Fruit fly (Drosophila melanogaster) Kc167 (cell line): ENCODE results near the gene bru3.

Source experiments
- Myc ChIP-seq: fragments of >200 bp; optimal IDR thresholded peaks from 2 replicates; lab custom pipeline; 2017; ENCODE audit warnings: missing external identifiers
- Sin3A ChIP-seq: fragments of >200 bp; optimal IDR thresholded peaks from 2 replicates; lab custom pipeline; 2018; ENCODE audit warnings: missing external identifiers
- h ChIP-seq: fragments of >200 bp; optimal IDR thresholded peaks from 3 replicates; lab custom pipeline; 2018; ENCODE audit warnings: missing external identifiers
- insv ChIP-seq: fragments of >200 bp; optimal IDR thresholded peaks from 3 replicates; lab custom pipeline; 2018; ENCODE audit warnings: missing external identifiers
- psq ChIP-seq: fragments of >200 bp; optimal IDR thresholded peaks from 2 replicates; lab custom pipeline; 2017; ENCODE audit warnings: missing external identifiers
- ttk ChIP-seq: sonication (Bioruptor generic); optimal IDR thresholded peaks from 2 replicates; lab custom pipeline; 2017; ENCODE audit warnings: missing external identifiers

bru3 gene

DNA sequence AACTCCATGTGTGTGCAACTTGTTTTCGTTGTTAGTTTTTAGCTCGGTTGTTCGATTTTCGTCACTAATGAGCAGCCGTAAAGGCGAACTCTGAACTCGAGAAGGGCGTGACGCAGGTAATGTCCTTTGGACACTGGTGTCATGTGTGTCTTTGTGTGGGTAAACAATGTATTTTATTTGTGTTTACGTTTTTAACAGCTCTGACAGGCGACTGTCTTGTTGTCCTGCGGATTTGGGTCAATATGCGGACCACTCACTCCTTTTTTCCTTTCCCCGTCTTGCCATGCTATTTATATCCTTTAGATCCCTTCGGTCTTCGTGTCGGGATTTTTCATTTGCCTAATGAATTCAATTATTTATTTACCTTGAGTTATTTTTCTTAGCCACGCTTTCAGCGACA, 188.1 kb downstream of the bru3 start:
- TF ChIP-seq psq (lab: Kevin White, UChicago) (no peak), h (lab: Kevin White, UChicago) (no peak), Sin3A (lab: Kevin White, UChicago) (no peak), insv (lab: Kevin White, UChicago) (no peak), Myc (lab: Kevin White, UChicago) (no peak), ttk (lab: Kevin White, UChicago) (no peak)

DNA sequence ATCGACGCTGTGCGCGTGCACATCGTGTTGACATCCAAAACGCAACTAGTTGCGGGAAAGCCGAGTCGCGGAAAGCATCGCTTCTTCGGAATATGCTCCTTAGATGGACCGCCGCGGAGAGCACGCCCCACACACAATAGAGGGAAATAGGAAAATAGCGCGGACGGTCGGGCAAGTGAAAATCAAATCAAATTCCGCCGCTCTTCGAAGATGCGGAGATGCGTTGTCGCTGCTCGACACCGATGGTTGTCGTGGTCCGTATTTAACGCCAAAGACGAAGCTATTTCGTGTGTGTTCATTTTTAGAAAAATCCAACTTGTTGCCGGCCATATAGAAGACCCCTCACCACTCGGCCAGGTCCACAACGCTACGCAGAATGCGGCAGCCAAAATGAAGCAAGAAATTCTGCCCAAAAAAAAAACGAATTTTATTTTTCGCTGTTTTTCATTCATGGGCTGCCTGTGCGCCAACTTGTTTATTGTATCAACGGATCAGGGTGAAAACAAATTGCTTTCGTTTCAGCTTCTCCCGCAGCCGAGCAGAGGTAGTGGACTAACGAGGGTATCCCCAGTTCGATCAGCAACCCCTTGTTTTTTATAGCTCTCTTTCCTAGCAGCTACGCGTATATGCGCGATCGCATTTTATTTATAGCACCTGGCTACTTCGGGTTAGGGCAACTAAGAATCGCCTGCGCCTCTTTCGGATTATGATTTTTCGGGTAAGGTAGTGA, 283.5 kb downstream of the bru3 start, which contains the start of gene CG10710:
Gene CG10710 (minus strand): TSS at position 51 of the 730 bp plus-strand sequence.
- TF ChIP-seq insv (lab: Kevin White, UChicago) (no peak), Myc (lab: Kevin White, UChicago) (no peak), ttk (lab: Kevin White, UChicago) (no peak), psq (lab: Kevin White, UChicago) (no peak), h (lab: Kevin White, UChicago) (no peak), Sin3A (lab: Kevin White, UChicago) (no peak)

DNA sequence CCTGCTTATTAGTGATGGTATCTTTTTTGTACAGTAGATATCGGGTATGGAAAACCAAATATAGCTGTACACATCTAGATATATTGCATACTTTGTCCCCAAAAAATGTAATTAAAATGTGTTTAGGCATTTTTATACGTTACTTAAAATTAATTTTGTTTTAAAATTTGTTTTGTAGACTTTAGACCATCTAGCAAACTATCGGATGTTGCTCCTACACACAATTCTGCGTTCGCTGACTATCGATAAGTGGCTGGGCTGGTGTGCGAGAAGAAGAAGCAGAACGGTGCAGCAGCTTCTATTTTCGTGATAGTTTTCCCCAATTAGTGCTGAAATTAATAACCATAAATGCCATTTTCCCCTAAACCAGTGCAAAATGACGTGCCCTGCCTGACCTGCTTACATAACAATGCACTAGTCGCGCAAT, 290.1 kb downstream of the bru3 start, which contains the start of the genes Vps36 and Liprin-beta:
Gene Vps36 (minus strand): TSS at position 1 of the 427 bp plus-strand sequence.
Gene Liprin-beta (plus strand): TSS at position 143 of the 427 bp plus-strand sequence.
- no peak for TF ChIP-seq ttk (lab: Kevin White, UChicago)
- no peak for TF ChIP-seq insv (lab: Kevin White, UChicago)
- TF ChIP-seq psq (lab: Kevin White, UChicago), result no peak
- no peak for TF ChIP-seq Sin3A (lab: Kevin White, UChicago)
- TF ChIP-seq Myc (lab: Kevin White, UChicago), result no peak

DNA sequence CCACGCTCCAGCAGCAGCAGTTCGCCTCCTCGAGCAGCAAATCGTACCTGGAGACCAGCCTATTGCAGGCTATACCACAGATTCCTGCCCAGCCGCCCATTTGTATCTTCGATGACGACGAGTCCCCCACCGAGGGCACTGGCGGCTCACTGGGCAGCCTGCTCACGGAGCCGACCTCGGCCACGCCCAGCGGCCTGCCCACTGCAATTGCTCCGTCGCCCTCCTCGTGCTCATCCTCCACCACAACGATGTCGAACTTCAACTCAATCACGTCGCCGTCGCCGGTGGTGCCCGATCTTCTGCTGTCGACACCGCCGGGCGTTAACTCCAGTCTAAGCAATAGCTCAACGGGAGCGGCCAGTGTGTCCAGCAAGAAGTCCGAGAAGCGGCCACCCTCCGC, 299.6 kb downstream of the bru3 start:
- TF ChIP-seq Sin3A (lab: Kevin White, UChicago), result no peak
- no peak for TF ChIP-seq psq (lab: Kevin White, UChicago)
- no peak for TF ChIP-seq Myc (lab: Kevin White, UChicago)
- no peak for TF ChIP-seq insv (lab: Kevin White, UChicago)

DNA sequence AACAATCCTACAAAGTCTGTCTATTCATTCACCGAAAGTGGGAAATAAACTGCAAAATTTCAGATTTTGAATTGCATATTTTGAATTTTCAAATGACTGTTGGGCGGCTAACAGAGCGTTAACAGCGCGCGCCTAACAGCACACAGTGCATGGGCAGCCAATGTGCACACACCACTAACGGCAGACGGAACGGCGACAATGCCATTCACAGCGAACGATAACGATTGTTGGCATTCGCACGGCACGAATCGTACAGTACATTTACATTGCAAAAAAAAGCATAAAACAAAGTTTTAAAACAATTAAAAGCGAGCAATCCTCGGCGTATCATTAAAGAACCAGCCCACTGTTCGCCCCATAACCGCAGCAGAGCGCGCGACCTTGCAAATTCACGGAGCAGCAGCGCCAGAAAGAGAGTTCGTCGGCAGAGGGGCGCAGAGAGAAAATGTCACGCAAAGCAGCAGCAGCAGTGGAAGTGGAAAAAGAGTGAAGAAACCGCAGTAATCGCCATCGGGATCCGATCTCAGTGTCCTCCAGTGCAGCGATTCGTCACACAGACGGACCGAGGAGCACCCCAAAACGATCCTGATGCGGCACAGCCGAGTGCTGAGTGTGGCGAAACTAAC, 300.6 kb downstream of the bru3 start, which contains the start of gene Spt20:
Gene Spt20 (plus strand): TSS at position 224 of the 626 bp plus-strand sequence.
- no peak for TF ChIP-seq h (lab: Kevin White, UChicago)
- no peak for TF ChIP-seq psq (lab: Kevin White, UChicago)
- no peak for TF ChIP-seq ttk (lab: Kevin White, UChicago)
- no peak for TF ChIP-seq insv (lab: Kevin White, UChicago)

DNA sequence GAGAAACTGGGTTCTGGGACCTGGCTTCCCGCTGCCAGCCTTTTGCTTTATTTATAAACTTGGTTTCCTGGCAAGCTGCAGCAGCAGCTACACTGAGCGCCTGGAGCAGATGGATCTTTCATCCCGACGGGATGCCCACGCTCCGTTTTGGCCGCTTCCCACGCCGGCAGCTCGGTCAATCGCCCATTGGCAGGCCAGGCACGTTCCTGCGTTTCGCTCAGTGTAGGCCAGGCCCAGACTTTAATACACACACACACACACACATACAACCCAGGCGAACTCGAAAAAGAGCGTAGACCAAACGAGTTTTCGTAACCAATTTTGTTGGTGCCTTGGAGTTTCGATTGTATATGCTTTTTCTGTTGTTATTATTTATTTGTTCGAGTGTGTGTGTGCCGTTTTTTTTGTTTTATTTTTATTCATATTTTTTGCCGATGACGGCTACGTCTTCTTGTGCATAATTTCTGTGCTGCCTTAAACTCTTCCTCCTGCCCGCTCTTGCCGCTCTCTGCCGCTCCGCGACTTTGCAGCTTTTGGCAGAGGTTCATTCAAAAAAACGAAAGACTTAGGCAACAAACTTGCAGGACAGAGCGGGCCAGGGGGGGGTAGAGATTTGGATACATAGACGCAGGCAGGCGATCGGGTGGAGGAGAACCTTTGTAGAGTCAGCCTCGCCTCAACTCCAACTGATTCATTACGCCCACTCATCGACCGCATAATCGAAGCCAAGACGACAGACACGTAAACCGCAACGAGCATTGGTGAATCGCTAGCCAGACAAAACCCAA, 303.1 kb downstream of the bru3 start:
- TF ChIP-seq Sin3A (lab: Kevin White, UChicago) (no peak), ttk (lab: Kevin White, UChicago) (no peak), h (lab: Kevin White, UChicago) (no peak), insv (lab: Kevin White, UChicago) (no peak), psq (lab: Kevin White, UChicago) (no peak), Myc (lab: Kevin White, UChicago) (no peak)

DNA sequence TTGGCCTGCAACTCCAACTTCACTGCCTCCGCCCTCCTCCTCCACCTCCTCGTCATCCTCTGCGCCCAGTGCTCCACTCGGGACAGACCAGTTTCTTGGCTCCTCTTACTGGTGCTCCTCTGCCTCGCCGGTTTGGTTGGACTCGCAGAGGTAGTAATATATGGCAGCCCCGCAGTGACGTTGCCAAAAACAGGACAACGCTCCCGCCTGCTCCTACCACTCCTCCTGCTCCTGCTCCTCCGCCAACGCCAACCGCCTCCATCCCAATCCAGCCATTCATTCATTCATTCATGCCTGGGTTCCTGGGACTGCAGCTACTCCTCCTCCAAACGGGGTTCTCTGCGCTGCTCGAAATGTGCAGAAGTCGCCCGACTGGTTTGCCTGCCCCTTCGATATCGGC, 303.7 kb downstream of the bru3 start:
- TF ChIP-seq Sin3A (lab: Kevin White, UChicago) (no peak), psq (lab: Kevin White, UChicago) (no peak)

DNA sequence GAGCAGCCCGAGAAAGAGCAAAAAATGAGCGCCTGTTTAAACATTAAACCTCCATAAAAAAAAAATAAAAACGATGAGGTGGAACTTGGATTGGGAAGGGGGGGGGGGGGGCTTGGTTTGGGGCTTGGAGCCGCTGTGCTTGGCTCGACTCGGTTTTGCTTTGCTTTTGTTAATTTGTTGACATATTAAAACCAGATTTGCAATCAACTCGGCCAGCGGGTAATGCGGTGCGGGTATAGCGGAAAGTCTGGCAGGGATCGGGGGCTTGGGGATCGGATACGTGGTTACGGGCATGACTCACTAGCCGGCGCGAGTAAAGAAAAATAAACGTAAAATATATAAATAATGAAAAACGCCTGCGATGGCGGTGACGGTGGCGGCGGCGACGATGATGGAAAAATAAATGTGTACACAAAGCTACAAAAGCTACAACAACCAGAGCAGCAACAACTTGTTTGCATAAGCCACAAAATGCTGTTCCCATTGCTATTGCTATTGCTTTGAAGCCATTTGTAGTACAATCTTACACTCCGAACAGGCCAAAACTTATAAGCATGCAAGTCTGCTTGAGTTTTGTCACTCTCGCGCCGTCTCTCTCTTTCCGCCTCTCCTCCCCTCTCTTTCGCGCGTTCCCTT, 305.4 kb downstream of the bru3 start:
- no peak for TF ChIP-seq ttk (lab: Kevin White, UChicago)
- TF ChIP-seq psq (lab: Kevin White, UChicago), result no peak
- TF ChIP-seq h (lab: Kevin White, UChicago), result no peak
- no peak for TF ChIP-seq Sin3A (lab: Kevin White, UChicago)
- TF ChIP-seq insv (lab: Kevin White, UChicago), result no peak
- no peak for TF ChIP-seq Myc (lab: Kevin White, UChicago)

DNA sequence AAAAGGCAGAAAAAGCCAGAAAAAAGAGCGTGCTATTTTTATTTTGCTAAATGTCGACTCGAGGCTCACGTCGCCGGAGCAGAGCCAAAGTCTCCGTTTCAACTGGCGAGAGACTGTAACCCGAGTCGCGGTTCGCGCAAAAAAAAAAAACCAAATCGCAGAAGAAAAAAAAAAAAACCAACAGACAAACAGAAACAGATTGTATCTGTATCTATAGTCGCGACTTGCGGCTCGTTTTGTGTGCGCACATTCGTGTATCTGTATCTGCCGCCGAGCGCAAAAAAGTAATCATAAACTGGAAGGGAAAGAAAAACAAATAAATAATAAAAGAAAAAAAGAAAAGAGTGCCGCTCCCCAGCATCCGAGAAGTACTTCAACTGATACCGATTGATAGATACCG, 308.1 kb downstream of the bru3 start:
- TF ChIP-seq Sin3A (lab: Kevin White, UChicago) (no peak), Myc (lab: Kevin White, UChicago) (no peak), h (lab: Kevin White, UChicago) (no peak), ttk (lab: Kevin White, UChicago) (no peak), insv (lab: Kevin White, UChicago) (no peak), psq (lab: Kevin White, UChicago) (no peak)

DNA sequence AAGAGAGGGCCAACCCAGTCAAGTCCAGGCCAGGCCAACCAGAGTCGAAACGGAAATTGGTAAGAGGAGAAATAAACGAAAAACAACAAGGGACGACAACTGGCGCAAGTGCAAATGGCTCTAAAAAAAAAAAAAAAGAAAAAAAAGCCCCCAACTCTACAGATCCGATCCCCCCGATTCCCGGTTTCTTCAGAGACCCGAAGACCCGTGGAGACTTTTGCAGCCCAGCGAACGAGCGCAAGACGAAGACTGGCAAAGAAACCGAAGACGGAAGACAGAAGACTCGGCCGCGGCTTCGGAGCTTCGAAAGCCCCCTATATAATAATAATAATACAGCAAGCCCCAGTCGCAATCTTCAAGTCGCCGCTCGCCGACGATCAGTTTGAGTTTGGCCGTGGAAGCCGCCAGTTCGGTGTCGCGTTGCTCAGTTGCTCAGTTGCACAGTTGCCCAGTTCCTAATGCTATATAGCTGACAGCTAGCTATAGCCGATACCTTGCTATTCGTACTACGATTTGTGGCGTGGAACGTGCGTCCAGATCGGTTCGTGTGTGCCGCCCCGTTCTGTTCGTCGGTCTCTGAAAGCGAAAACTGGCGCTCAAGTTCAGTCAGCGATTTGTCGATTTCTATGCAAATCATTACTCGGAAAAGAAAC, 308.7 kb downstream of the bru3 start:
- TF ChIP-seq insv (lab: Kevin White, UChicago) (no peak), Sin3A (lab: Kevin White, UChicago) (no peak), h (lab: Kevin White, UChicago) (no peak), Myc (lab: Kevin White, UChicago) (no peak), ttk (lab: Kevin White, UChicago) (no peak), psq (lab: Kevin White, UChicago) (no peak)
